Fruit fly (Drosophila melanogaster): ENCODE data around the gene alt.
A peak's percentile ranks its signal among the peaks of the same experiment; 100 is the strongest.

The alt gene

DNA sequence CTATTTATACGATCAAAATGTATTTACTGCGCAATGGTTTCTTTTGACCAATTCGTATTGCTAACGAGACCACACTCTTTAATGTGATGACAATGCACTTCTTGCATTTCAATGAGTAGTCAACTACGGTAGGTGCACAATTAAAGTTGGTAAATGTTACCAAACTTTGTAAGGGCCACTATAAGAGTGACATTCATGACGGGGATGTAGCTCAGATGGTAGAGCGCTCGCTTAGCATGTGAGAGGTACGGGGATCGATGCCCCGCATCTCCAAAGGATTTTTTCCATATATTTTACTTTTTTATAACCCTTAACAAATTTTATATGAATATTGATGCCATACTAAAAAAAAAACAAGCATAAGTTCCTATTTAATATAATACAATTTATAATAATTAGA lies 14.3 kb downstream of the alt start (continued):
- TF ChIP-seq sr (GFP tag; IDR thresholded peaks at IDR 0.05) (peak; percentile 49; the same call in 2 of the 3 replicates), zen2 (GFP tag; IDR thresholded peaks at IDR 0.05; ENCODE audit: partially characterized antibody) (0 out of 3 replicates have a peak, but pooled peaks have one; percentile 8), CG11085 (GFP tag; IDR thresholded peaks at IDR 0.05) (no peak), HmgD (GFP tag; optimal IDR thresholded peaks at IDR 0.05) (no peak), CG6791 (GFP tag; IDR thresholded peaks at IDR 0.05; ENCODE audit: partially characterized antibody) (peak; percentile 76), Med (GFP tag) (peak; percentile 19), CG10274 (GFP tag; optimal IDR thresholded peaks at IDR 0.05) (no peak), Bgb (GFP tag; IDR thresholded peaks at IDR 0.05; ENCODE audit: partially characterized antibody) (peak; percentile 49; the same call in 1 of the 2 replicates), NC2β (GFP tag; optimal IDR thresholded peaks at IDR 0.05) (no peak), CG42726 (GFP tag; IDR thresholded peaks at IDR 0.05; ENCODE audit: partially characterized antibody) (peak; percentile 63; the same call in 1 of the 2 replicates), CG3847 (GFP tag; IDR thresholded peaks at IDR 0.05) (no peak)

DNA sequence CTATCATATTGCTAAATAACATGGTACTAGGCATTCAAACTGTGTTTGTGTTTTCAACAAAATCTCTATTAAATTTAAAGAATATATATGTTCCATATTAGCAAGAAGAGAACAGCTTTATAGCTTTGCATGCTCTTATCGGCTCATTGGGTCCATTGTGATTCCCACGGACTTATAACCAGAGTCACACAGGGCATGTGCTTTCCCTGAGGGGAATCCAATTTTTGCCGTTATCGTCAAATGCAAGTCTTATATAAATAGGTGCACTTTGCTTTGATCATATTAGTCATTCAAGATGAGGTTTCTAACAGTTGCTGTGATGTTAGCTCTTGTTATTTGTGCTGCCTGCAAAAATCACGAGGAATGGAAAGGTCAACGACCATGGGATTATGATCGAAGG lies 15.0 kb downstream of the alt start, which contains the start of gene CG45045:
CG45045 (plus strand) TSS at position 294 of the 400 bp plus-strand sequence.
- TF ChIP-seq Ets65A (GFP tag) (peak; percentile 70), CG1602 (GFP tag; optimal IDR thresholded peaks at IDR 0.05) (no peak)

dm6 chr3R:17666797-17667156 lies 15.5 kb downstream of the alt start:
- TF ChIP-seq Ets65A (GFP tag) (peak; percentile 78), CG11504 (tag; optimal IDR thresholded peaks at IDR 0.05) (no peak), lbe (GFP tag; optimal IDR thresholded peaks at IDR 0.05) (no peak), dati (GFP tag; IDR thresholded peaks at IDR 0.05) (no peak), CG12769 (tag; optimal IDR thresholded peaks at IDR 0.05) (no peak), D19B (GFP tag; optimal IDR thresholded peaks at IDR 0.05) (no peak), Nf-YC (tag; optimal IDR thresholded peaks at IDR 0.05) (peak; percentile 8), luna (GFP tag; optimal IDR thresholded peaks at IDR 0.05) (no peak), lov (optimal IDR thresholded peaks at IDR 0.05) (no peak), lov (GFP tag; IDR thresholded peaks at IDR 0.05) (no peak), TFAM (GFP tag; optimal IDR thresholded peaks at IDR 0.05) (no peak), Atf3 (GFP tag; optimal IDR thresholded peaks at IDR 0.05) (no peak), mirr (GFP tag; optimal IDR thresholded peaks at IDR 0.05) (no peak), CG4282 (GFP tag; optimal IDR thresholded peaks at IDR 0.05) (no peak), pzg (GFP tag; optimal IDR thresholded peaks at IDR 0.05) (no peak), phol (tag; optimal IDR thresholded peaks at IDR 0.05) (peak; percentile 54), caup (GFP tag; optimal IDR thresholded peaks at IDR 0.05; ENCODE audit: severe bottlenecking) (no peak), eyg (GFP tag; optimal IDR thresholded peaks at IDR 0.05) (no peak), ase (GFP tag; IDR thresholded peaks at IDR 0.05) (no peak), B-H2 (GFP tag; optimal IDR thresholded peaks at IDR 0.05) (no peak), Hmx (GFP tag; optimal IDR thresholded peaks at IDR 0.05) (no peak)

- TF ChIP-seq Nf-YC (tag; optimal IDR thresholded peaks at IDR 0.05), result peak; percentile 95
- no peak for TF ChIP-seq Xbp1 (GFP tag; optimal IDR thresholded peaks at IDR 0.05)
- peak; percentile 72 for TF ChIP-seq yki (optimal IDR thresholded peaks at IDR 0.05)
- no peak for TF ChIP-seq CG15479 (GFP tag; optimal IDR thresholded peaks at IDR 0.05)
- TF ChIP-seq CG8290 (GFP tag; optimal IDR thresholded peaks at IDR 0.05), result no peak
- no peak for TF ChIP-seq CG8290 (tag; optimal IDR thresholded peaks at IDR 0.05)
- peak; percentile 19 for TF ChIP-seq CG8924 (tag; optimal IDR thresholded peaks at IDR 0.05)
- TF ChIP-seq CG1832 (GFP tag; optimal IDR thresholded peaks at IDR 0.05), result peak; percentile 33
- TF ChIP-seq sim (GFP tag; IDR thresholded peaks at IDR 0.05), result no peak
- peak; percentile 93 for TF ChIP-seq scrt (GFP tag; optimal IDR thresholded peaks at IDR 0.05)
- TF ChIP-seq pros (GFP tag; optimal IDR thresholded peaks at IDR 0.05), result peak; percentile 32
- no peak for TF ChIP-seq CG1647 (GFP tag; optimal IDR thresholded peaks at IDR 0.05)
- TF ChIP-seq CG15073 (GFP tag; optimal IDR thresholded peaks at IDR 0.05), result no peak
- TF ChIP-seq CG10462 (GFP tag; optimal IDR thresholded peaks at IDR 0.05), result peak; percentile 55
- no peak for TF ChIP-seq kay (GFP tag; optimal IDR thresholded peaks at IDR 0.05)
- no peak for TF ChIP-seq CG1233 (GFP tag; optimal IDR thresholded peaks at IDR 0.05)
Measured at dm6 chr3R:17666061-17666796, 16.1 kb downstream of the alt start.
